Worm (Caenorhabditis elegans): ENCODE results near the gene irg-8.

ce11 chrV:417656-418353 lies at the start of gene irg-8:
- TF ChIP-seq elt-1 (tag; optimal IDR thresholded peaks at IDR 0.05) (no peak), snpc-4 (tag; optimal IDR thresholded peaks at IDR 0.05) (no peak), eor-1 (tag; optimal IDR thresholded peaks at IDR 0.05) (no peak), nhr-76 (tag; optimal IDR thresholded peaks at IDR 0.05) (no peak)
